Worm (Caenorhabditis elegans) whole organism, L2 larva: Measurements from ENCODE around the gene clec-230.

Experiments used
- ZK546.5 ChIP-seq: sonication (generic microtip); optimal IDR thresholded peaks from 2 replicates; lab custom pipeline; 2017; ENCODE audit warnings: missing biosample characterization, missing genetic modification characterization
- alr-1 ChIP-seq: fragments of 150-350 bp; optimal IDR thresholded peaks from 2 replicates; lab custom pipeline; 2014; ENCODE audit warnings: missing biosample characterization, missing genetic modification characterization
- ama-1 ChIP-seq: fragments of 150-350 bp; optimal IDR thresholded peaks from 2 replicates; lab custom pipeline; 2018; ENCODE audit warnings: inconsistent platforms
- ceh-82 ChIP-seq: fragments of 150-350 bp; optimal IDR thresholded peaks from 2 replicates; lab custom pipeline; 2014; ENCODE audit warnings: missing biosample characterization, missing genetic modification characterization
- elt-3 ChIP-seq: sonication (generic microtip); optimal IDR thresholded peaks from 2 replicates; lab custom pipeline; 2017; ENCODE audit warnings: missing biosample characterization, missing genetic modification characterization
- lin-13 ChIP-seq: fragments of 150-350 bp; optimal IDR thresholded peaks from 2 replicates; lab custom pipeline; 2014; ENCODE audit warnings: missing biosample characterization, missing genetic modification reagents, missing genetic modification characterization
- lsy-2 ChIP-seq, 2 experiments: fragments of 150-350 bp in 1 of 2; sonication (generic microtip) in 1 of 2; optimal IDR thresholded peaks; 2 replicates each; lab custom pipeline; 2014 to 2017; ENCODE audit warnings: missing biosample characterization in 2 of 2, missing genetic modification characterization in 2 of 2
- mdl-1 ChIP-seq, 2 experiments: fragments of 150-350 bp in 1 of 2; sonication (generic microtip) in 1 of 2; optimal IDR thresholded peaks; 2 replicates each; lab custom pipeline; 2017; ENCODE audit warnings: missing biosample characterization in 2 of 2, missing genetic modification characterization in 2 of 2
- nhr-11 ChIP-seq: fragments of 150-350 bp; optimal IDR thresholded peaks from 2 replicates; lab custom pipeline; 2014; ENCODE audit warnings: missing biosample characterization, missing genetic modification characterization
- nhr-237 ChIP-seq: fragments of 150-350 bp; optimal IDR thresholded peaks from 2 replicates; lab custom pipeline; 2014; ENCODE audit warnings: missing biosample characterization, missing genetic modification characterization
- nhr-25 ChIP-seq: fragments of 150-350 bp; sonication (generic microtip); optimal IDR thresholded peaks from 3 replicates; lab custom pipeline; 2014; ENCODE audit warnings: missing biosample characterization, missing genetic modification characterization
- nhr-77 ChIP-seq: fragments of 150-350 bp; optimal IDR thresholded peaks from 2 replicates; lab custom pipeline; 2014; ENCODE audit warnings: missing biosample characterization, missing genetic modification characterization
- sma-3 ChIP-seq: sonication (generic microtip); optimal IDR thresholded peaks from 2 replicates; lab custom pipeline; 2016; ENCODE audit warnings: missing genetic modification reagents, missing genetic modification characterization, missing compliant biosample characterization

ce11 chrV:15354648-15355047 is 5.7 kb upstream of the clec-230 start, which contains the start of gene C29F3.7:
- no peak for TF ChIP-seq ceh-82
- TF ChIP-seq nhr-25: no peak
- TF ChIP-seq mdl-1 (tag; optimal IDR thresholded peaks at IDR 0.05; lab: Kevin White, UChicago): no peak
- no peak for TF ChIP-seq nhr-11 (tag; lab: Kevin White, UChicago)
- TF ChIP-seq alr-1 (tag; lab: Kevin White, UChicago): no peak
- TF ChIP-seq lin-13 (GFP tag; lab: Kevin White, UChicago): no peak
- no peak for TF ChIP-seq ZK546.5 (tag; lab: Kevin White, UChicago)
- no peak for TF ChIP-seq elt-3 (tag; lab: Kevin White, UChicago)
- TF ChIP-seq ama-1 (lab: Kevin White, UChicago): no peak
- no peak for TF ChIP-seq nhr-237
- TF ChIP-seq nhr-77 (tag; lab: Kevin White, UChicago): no peak
- TF ChIP-seq sma-3 (GFP tag; lab: Kevin White, UChicago): no peak
- no peak for TF ChIP-seq lsy-2 (tag; optimal IDR thresholded peaks at IDR 0.05; lab: Kevin White, UChicago)
